Worm (Caenorhabditis elegans) whole organism, young adult: ENCODE measurements around the gene ZK643.2.

Experiments used
- F22D6.2 ChIP-seq: sonication (generic microtip); optimal IDR thresholded peaks from 2 replicates; lab custom pipeline; 2016; ENCODE audit warnings: mild to moderate bottlenecking, missing genetic modification characterization, missing compliant biosample characterization
- F55B11.4 ChIP-seq: sonication (generic microtip); optimal IDR thresholded peaks from 2 replicates; lab custom pipeline; 2016; ENCODE audit warnings: missing compliant biosample characterization, missing genetic modification characterization, borderline replicate concordance; ENCODE audit not compliant: insufficient read depth
- F57C9.4 ChIP-seq: sonication (generic microtip); optimal IDR thresholded peaks from 2 replicates; lab custom pipeline; 2017; ENCODE audit warnings: mild to moderate bottlenecking, missing genetic modification characterization, missing compliant biosample characterization
- Y95B8A.8 ChIP-seq: fragments of 200-800 bp; sonication (Bioruptor generic); IDR thresholded peaks from 2 replicates; pipeline ENCODE4 v1.3.6; 2022; ENCODE audit warnings: missing genetic modification reagents, missing genetic modification characterization, missing compliant biosample characterization
- attf-5 ChIP-seq: fragments of 200-800 bp; sonication (Bioruptor generic); optimal IDR thresholded peaks from 2 replicates; lab custom pipeline; 2018; ENCODE audit warnings: mild to moderate bottlenecking, missing genetic modification characterization, missing compliant biosample characterization
- cebp-1 ChIP-seq, 2 experiments: fragments of 200-800 bp in 1 of 2; sonication (Bioruptor generic) in 1 of 2; sonication (generic microtip) in 1 of 2; IDR thresholded peaks in 1 of 2; optimal IDR thresholded peaks in 1 of 2; 2 replicates each; pipeline versions ENCODE4 v1.3.6 to Lab custom; 2017 to 2022; ENCODE audit warnings: missing compliant biosample characterization in 2 of 2, missing genetic modification characterization in 2 of 2, mild to moderate bottlenecking in 1 of 2, missing genetic modification reagents in 1 of 2, moderate library complexity in 1 of 2
- ceh-40 ChIP-seq: fragments of 200-800 bp; sonication (Bioruptor generic); IDR thresholded peaks from 2 replicates; pipeline ENCODE4 v1.3.6; 2022; ENCODE audit warnings: missing genetic modification characterization, missing compliant biosample characterization
- dpl-1 ChIP-seq: fragments of 150-350 bp; optimal IDR thresholded peaks from 2 replicates; lab custom pipeline; 2014; ENCODE audit warnings: missing biosample characterization, missing genetic modification reagents, missing genetic modification characterization
- egrh-3 ChIP-seq: fragments of 200-800 bp; sonication (Bioruptor generic); IDR thresholded peaks from 2 replicates; pipeline ENCODE4 v1.3.6; 2022; ENCODE audit warnings: missing genetic modification reagents, missing genetic modification characterization, missing compliant biosample characterization
- ekl-4 ChIP-seq: fragments of 200-800 bp; sonication (Bioruptor generic); IDR thresholded peaks from 2 replicates; pipeline ENCODE4 v1.3.6; 2022; ENCODE audit warnings: missing genetic modification reagents, missing genetic modification characterization, missing compliant biosample characterization
- him-1 ChIP-seq: sonication (generic microtip); optimal IDR thresholded peaks from 2 replicates; lab custom pipeline; 2016; ENCODE audit warnings: missing genotype, missing genetic modification reagents, missing genetic modification characterization, missing compliant biosample characterization
- hlh-12 ChIP-seq: sonication (generic microtip); optimal IDR thresholded peaks from 2 replicates; lab custom pipeline; 2016; ENCODE audit warnings: missing genetic modification characterization, missing compliant biosample characterization
- hmg-1.2 ChIP-seq: fragments of 200-800 bp; sonication (Bioruptor generic); IDR thresholded peaks from 2 replicates; pipeline ENCODE4 v1.3.6; 2022; ENCODE audit warnings: missing genetic modification reagents, missing genetic modification characterization, missing compliant biosample characterization
- let-607 ChIP-seq, 2 experiments: fragments of 200-800 bp in 1 of 2; sonication (Bioruptor generic) in 1 of 2; sonication (generic microtip) in 1 of 2; optimal IDR thresholded peaks; 2 replicates each; lab custom pipeline; 2016 to 2018; ENCODE audit warnings: mild to moderate bottlenecking in 2 of 2, missing compliant biosample characterization in 2 of 2, missing genetic modification characterization in 2 of 2, moderate library complexity in 2 of 2, missing genotype in 1 of 2
- lin-26 ChIP-seq: fragments of 200-800 bp; sonication (Bioruptor generic); IDR thresholded peaks from 2 replicates; pipeline ENCODE4 v1.3.6; 2022; ENCODE audit warnings: missing genetic modification reagents, missing genetic modification characterization, missing compliant biosample characterization
- lin-54 ChIP-seq: fragments of 200-800 bp; sonication (Bioruptor generic); optimal IDR thresholded peaks from 2 replicates; lab custom pipeline; 2018; ENCODE audit warnings: mild to moderate bottlenecking, missing genetic modification characterization, missing compliant biosample characterization
- lsl-1 ChIP-seq: fragments of 200-800 bp; sonication (Bioruptor generic); optimal IDR thresholded peaks from 2 replicates; lab custom pipeline; 2018; ENCODE audit warnings: mild to moderate bottlenecking, missing genetic modification characterization, moderate library complexity, missing compliant biosample characterization
- lsy-27 ChIP-seq: sonication (generic microtip); optimal IDR thresholded peaks from 2 replicates; lab custom pipeline; 2017; ENCODE audit warnings: missing genetic modification characterization, mild to moderate bottlenecking, missing compliant biosample characterization, antibody characterized with exemption, missing genotype, borderline replicate concordance; ENCODE audit not compliant: insufficient read depth
- mcd-1 ChIP-seq: fragments of 200-800 bp; sonication (Bioruptor generic); IDR thresholded peaks from 2 replicates; pipeline ENCODE4 v1.3.6; 2022; ENCODE audit warnings: missing genetic modification reagents, missing genetic modification characterization, missing compliant biosample characterization
- nfyb-1 ChIP-seq: fragments of 200-800 bp; sonication (Bioruptor generic); IDR thresholded peaks from 2 replicates; pipeline ENCODE4 v1.3.6; 2022; ENCODE audit warnings: missing genetic modification reagents, missing genetic modification characterization, missing compliant biosample characterization
- nhr-80 ChIP-seq: sonication (generic microtip); optimal IDR thresholded peaks from 2 replicates; lab custom pipeline; 2016; ENCODE audit warnings: missing genetic modification characterization, missing compliant biosample characterization
- nhr-90 ChIP-seq: sonication (generic microtip); optimal IDR thresholded peaks from 2 replicates; lab custom pipeline; 2016; ENCODE audit warnings: missing genotype, mild to moderate bottlenecking, missing genetic modification characterization, missing compliant biosample characterization
- pbrm-1 ChIP-seq: fragments of 200-800 bp; sonication (Bioruptor generic); IDR thresholded peaks from 2 replicates; pipeline ENCODE4 v1.3.6; 2022; ENCODE audit warnings: missing genetic modification reagents, missing genetic modification characterization, missing compliant biosample characterization
- rcor-1 ChIP-seq: fragments of 200-800 bp; sonication (Bioruptor generic); IDR thresholded peaks from 2 replicates; pipeline ENCODE4 v1.3.6; 2022; ENCODE audit warnings: missing genetic modification reagents, missing genetic modification characterization, missing compliant biosample characterization
- repo-1 ChIP-seq: sonication (generic microtip); optimal IDR thresholded peaks from 2 replicates; lab custom pipeline; 2017; ENCODE audit warnings: mild to moderate bottlenecking, missing genetic modification characterization, missing compliant biosample characterization
- snpc-3.4 ChIP-seq: sonication (generic microtip); optimal IDR thresholded peaks from 2 replicates; lab custom pipeline; 2017; ENCODE audit warnings: missing genetic modification characterization, mild to moderate bottlenecking, missing compliant biosample characterization, antibody characterized with exemption, moderate library complexity, missing genotype, missing genetic modification reagents
- snpc-4 ChIP-seq, 5 experiments: fragments of 150-350 bp in 1 of 5; sonication (generic microtip) in 4 of 5; optimal IDR thresholded peaks; 2 replicates each; lab custom pipeline; 2014 to 2018; ENCODE audit warnings: missing genetic modification characterization in 5 of 5, missing biosample characterization in 3 of 5, antibody characterized with exemption in 2 of 5, mild to moderate bottlenecking in 2 of 5, missing compliant biosample characterization in 2 of 5, missing genotype in 2 of 5, moderate library complexity in 2 of 5, missing genetic modification reagents in 1 of 5
- tbp1 ChIP-seq: fragments of 200-800 bp; sonication (Bioruptor generic); optimal IDR thresholded peaks from 2 replicates; lab custom pipeline; 2018; ENCODE audit warnings: mild to moderate bottlenecking, missing genetic modification characterization, missing compliant biosample characterization
- unc-130 ChIP-seq: sonication (generic microtip); optimal IDR thresholded peaks from 2 replicates; lab custom pipeline; 2016; ENCODE audit warnings: missing genetic modification reagents, missing genetic modification characterization, missing compliant biosample characterization
- unc-62 ChIP-seq: fragments of 150-350 bp; optimal IDR thresholded peaks from 2 replicates; lab custom pipeline; 2014; ENCODE audit warnings: missing biosample characterization, missing genetic modification reagents, missing genetic modification characterization
- zfh-2 ChIP-seq: fragments of 200-800 bp; sonication (Bioruptor generic); conservative IDR thresholded peaks from 2 replicates; pipeline ENCODE4 v1.3.6; 2022; ENCODE audit warnings: missing genetic modification reagents, missing genetic modification characterization, missing compliant biosample characterization
- ztf-18 ChIP-seq: sonication (generic microtip); optimal IDR thresholded peaks from 2 replicates; lab custom pipeline; 2016; ENCODE audit warnings: missing genotype, mild to moderate bottlenecking, missing genetic modification characterization, missing compliant biosample characterization
- ztf-28 ChIP-seq: fragments of 200-800 bp; sonication (Bioruptor generic); IDR thresholded peaks from 2 replicates; pipeline ENCODE4 v1.3.6; 2022; ENCODE audit warnings: missing genetic modification reagents, missing genetic modification characterization, missing compliant biosample characterization

ZK643.2 gene

DNA sequence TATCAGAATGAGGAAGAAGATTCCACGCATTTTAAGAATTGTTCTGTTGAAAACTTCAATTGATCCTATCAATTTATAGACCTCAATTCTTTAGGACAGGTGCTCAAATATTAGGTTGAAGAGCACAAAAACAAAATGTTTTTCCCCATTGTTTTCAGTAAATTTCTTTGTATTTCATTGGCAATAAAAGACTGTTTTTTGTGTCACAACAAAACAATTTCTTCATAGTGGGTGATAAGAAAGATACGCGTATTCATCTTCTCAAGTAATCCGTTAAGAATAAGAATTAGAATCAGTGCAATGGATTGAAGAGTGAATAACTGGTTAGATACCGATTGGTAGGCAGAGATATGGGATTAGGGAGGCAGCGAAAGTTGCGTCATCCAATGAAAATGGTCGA, 4.3 kb downstream of the ZK643.2 start, which contains the start of gene ZK643.6:
TSS of gene ZK643.6 (minus strand) at position 101 of the 400 bp plus-strand sequence.
- TF ChIP-seq ekl-4 (GFP tag; lab: Robert Waterston, UW) (no peak), cebp-1 (GFP tag; IDR thresholded peaks at IDR 0.05; lab: Robert Waterston, UW) (no peak), cebp-1 (tag; optimal IDR thresholded peaks at IDR 0.05; lab: Kevin White, UChicago) (no peak), zfh-2 (GFP tag; lab: Robert Waterston, UW) (no peak), rcor-1 (GFP tag; lab: Robert Waterston, UW) (no peak), repo-1 (tag; lab: Kevin White, UChicago) (no peak)

DNA sequence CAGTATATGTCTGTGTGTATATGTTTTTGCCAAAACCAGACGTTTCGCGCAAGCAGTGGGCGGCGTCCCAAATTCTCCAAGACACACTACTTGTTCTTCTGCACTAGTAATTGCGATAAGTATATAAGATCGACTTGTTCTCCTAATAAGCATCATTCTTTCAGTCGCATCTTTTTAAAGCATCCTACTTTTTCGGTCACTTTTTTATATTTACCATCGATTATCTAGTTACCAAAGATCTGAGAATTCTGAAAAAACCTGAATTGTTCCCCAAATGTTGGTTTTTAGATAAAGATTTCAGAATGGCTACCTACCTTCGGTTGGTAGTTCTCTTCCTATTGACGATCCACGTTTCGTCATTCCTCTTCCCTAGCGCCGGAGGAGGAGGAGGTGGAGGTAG, 5.7 kb downstream of the ZK643.2 start, which contains the start of gene grl-25:
TSS of gene grl-25 (plus strand) at position 301 of the 400 bp plus-strand sequence.
- TF ChIP-seq hlh-12 (tag; lab: Kevin White, UChicago) (no peak), F55B11.4 (tag; lab: Kevin White, UChicago) (no peak), F22D6.2 (tag; lab: Kevin White, UChicago) (no peak), ztf-28 (GFP tag; lab: Robert Waterston, UW) (no peak), egrh-3 (GFP tag; lab: Robert Waterston, UW) (no peak), nhr-90 (no peak), lsl-1 (GFP tag; lab: Kevin White, UChicago) (no peak), lsy-27 (tag; lab: Kevin White, UChicago) (no peak), pbrm-1 (GFP tag; lab: Robert Waterston, UW) (no peak)
- TF ChIP-seq, all 124 proteins: peak for 0

DNA sequence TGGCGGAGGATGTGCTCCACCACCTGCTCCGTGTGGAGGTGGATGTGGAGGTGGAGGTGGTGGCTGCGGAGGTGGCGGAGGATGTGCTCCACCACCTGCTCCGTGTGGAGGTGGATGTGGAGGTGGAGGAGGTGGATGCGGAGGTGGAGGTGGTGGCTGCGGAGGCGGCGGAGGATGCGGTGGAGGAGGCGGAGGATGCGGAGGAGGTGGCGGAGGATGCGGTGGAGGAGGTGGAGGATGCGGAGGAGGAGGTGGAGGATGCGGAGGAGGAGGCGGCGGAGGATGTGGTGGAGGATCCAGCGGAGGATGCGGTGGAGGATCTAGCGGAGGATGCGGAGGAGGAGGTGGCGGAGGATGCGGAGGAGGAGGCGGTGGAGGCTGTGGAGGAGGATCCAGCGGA, 6.1 kb downstream of the ZK643.2 start:
- TF ChIP-seq zfh-2 (GFP tag; lab: Robert Waterston, UW) (peak; percentile 93), pbrm-1 (GFP tag; lab: Robert Waterston, UW) (0 out of 2 replicates have a peak, but pooled peaks have one; percentile 20), mcd-1 (GFP tag; lab: Robert Waterston, UW) (peak; percentile 60; the same call in 1 of the 2 replicates), nhr-80 (tag; lab: Kevin White, UChicago) (no peak), ceh-40 (GFP tag; lab: Robert Waterston, UW) (no peak), egrh-3 (GFP tag; lab: Robert Waterston, UW) (peak; percentile 99), nfyb-1 (0 out of 2 replicates have a peak, but pooled peaks have one; percentile 54), F57C9.4 (no peak)

DNA sequence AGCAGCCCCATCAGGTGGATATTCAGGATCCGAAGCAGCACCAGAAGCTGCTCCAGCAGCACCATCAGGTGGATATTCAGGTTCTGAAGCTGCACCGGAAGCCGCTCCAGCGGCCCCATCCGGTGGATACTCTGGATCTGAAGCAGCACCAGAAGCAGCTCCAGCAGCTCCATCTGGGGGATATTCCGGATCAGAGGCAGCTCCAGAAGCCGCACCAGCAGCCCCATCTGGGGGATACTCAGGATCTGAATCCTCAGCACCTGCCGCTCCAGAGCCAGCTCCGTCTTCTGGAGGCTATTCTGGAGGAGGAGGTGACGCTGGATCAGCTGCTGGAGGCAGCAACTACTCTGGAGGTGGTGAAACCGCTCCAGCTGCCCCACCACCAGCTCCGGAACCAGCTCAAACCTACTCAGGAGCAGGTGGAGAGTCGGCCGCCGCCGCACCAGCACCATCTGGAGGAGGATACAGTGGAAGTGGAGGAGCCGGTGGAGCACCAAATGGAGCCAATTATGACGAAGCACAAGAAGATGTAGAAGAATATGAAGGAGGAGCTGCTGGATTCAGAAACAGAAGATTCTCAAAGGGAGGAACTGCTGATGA, 8.4 kb downstream of the ZK643.2 start:
- TF ChIP-seq zfh-2 (GFP tag; lab: Robert Waterston, UW), result peak; percentile 84
- TF ChIP-seq ztf-18 (tag; lab: Kevin White, UChicago), result no peak
- peak; percentile 94 for TF ChIP-seq egrh-3 (GFP tag; lab: Robert Waterston, UW)
- no peak for TF ChIP-seq repo-1 (tag; lab: Kevin White, UChicago)

DNA sequence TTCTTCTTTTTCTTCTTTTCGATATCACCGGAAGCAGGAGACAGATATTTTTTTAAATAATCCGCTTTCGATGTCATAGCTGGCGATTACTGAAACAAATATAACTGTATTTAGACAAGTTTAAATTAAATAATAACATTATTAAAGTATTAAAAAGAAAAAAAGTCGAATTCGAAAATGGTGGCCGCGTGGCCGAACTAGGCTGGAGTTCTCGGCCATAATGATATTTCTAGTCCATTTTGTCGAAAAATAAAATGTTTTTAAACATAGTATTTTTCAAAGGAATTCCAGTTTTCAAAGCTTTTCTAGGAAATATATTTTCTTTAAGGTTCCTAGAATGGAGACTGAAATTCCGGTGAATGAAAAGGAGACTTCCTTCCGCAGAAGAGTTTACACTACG, 11.3 kb downstream of the ZK643.2 start, which contains the start of the genes bud-13 and rpap-2:
TSS of gene bud-13 (minus strand) at position 89 of the 400 bp plus-strand sequence.
TSS of gene rpap-2 (plus strand) at position 329 of the 400 bp plus-strand sequence.
- no peak for TF ChIP-seq lin-26 (GFP tag; lab: Robert Waterston, UW)
- TF ChIP-seq unc-130, result peak; percentile 26
- TF ChIP-seq ztf-18 (tag; lab: Kevin White, UChicago), result no peak

DNA sequence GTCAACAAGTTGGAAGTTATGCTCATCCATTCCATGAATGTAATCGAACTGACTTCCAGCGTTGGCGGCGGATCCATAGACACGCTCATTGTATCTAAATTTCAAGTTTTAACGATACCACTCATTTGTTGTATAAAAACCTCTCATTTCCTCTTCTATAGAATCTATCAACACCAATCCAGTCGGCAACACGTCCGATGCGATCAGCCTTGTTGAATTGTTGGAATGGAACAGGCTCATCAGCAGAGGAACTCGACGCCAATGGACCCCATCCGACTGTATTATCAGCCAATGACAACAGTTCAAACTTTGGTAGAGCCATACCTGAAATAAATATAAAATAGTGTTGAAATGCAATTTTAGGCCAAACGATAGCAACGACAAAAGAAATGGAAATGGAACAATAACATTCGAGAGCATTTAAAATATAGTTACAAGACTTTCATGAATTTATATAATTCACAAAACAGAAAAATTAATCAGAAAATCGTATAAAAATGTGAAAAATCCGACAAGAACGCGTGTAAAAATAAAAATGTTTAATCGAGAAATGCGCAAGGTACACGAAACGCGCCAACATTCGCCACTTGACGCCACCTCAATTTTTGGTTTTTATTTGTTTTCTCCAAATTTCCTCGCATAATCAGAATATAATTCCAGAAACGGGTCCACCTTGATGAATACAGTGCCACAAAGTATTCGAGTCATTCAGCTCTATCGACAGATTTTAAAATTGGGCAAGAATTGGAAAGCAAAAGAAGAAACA, 15.1 kb downstream of the ZK643.2 start, which contains the start of the genes eif-3.D and R08D7.4:
TSS of gene eif-3.D (minus strand) at position 324 of the 766 bp plus-strand sequence.
TSS of gene R08D7.4 (plus strand) at position 638 of the 766 bp plus-strand sequence.
- TF ChIP-seq lin-54, result peak; percentile 65
- peak; percentile 96 for TF ChIP-seq ztf-18 (tag; lab: Kevin White, UChicago)
- TF ChIP-seq let-607 (tag; optimal IDR thresholded peaks at IDR 0.05; lab: Kevin White, UChicago), result peak in 1 of 2 experiments; percentile 30
- no peak for TF ChIP-seq unc-62 (GFP tag; lab: Kevin White, UChicago)
- 0 out of 2 replicates have a peak, but pooled peaks have one; percentile 15 for TF ChIP-seq Y95B8A.8 (GFP tag; lab: Robert Waterston, UW)
- TF ChIP-seq dpl-1 (GFP tag; lab: Kevin White, UChicago), result peak; percentile 33
- peak; percentile 49 for TF ChIP-seq attf-5 (GFP tag; lab: Kevin White, UChicago)
- TF ChIP-seq snpc-4 (GFP tag; optimal IDR thresholded peaks at IDR 0.05; lab: Kevin White, UChicago), result peak; percentile 0
- peak in 3 of 4 experiments; percentile 12 to 61 (median 20) for TF ChIP-seq snpc-4 (tag; optimal IDR thresholded peaks at IDR 0.05; lab: Kevin White, UChicago)
- TF ChIP-seq him-1, result no peak
- TF ChIP-seq tbp1, result peak; percentile 37
- TF ChIP-seq hmg-1.2 (GFP tag; lab: Robert Waterston, UW), result peak; percentile 38; the same call in 1 of the 2 replicates
- TF ChIP-seq lsl-1 (GFP tag; lab: Kevin White, UChicago), result peak; percentile 50
- peak; percentile 36 for TF ChIP-seq snpc-3.4 (tag; lab: Kevin White, UChicago)
